Fruit fly (Drosophila melanogaster) whole organism, embryonic: ENCODE data around the gene gish.

Source experiments
- Adf1 ChIP-seq: fragments of 200-800 bp; sonication (Bioruptor generic); IDR thresholded peaks from 2 replicates; pipeline ENCODE4 v1.3.6; 2022; ENCODE audit warnings: missing biosample characterization, missing genetic modification characterization
- Bdp1 ChIP-seq: fragments of 200-800 bp; sonication (Bioruptor generic); optimal IDR thresholded peaks from 3 replicates; lab custom pipeline; 2016; ENCODE audit warnings: missing biosample characterization, missing genetic modification characterization
- CG10959 ChIP-seq: fragments of 200-800 bp; sonication (Bioruptor generic); IDR thresholded peaks from 2 replicates; pipeline ENCODE4 v1.3.6; 2022; ENCODE audit warnings: missing biosample characterization, missing genetic modification characterization
- CG13624 ChIP-seq: fragments of 200-800 bp; sonication (Bioruptor generic); optimal IDR thresholded peaks from 2 replicates; lab custom pipeline; 2016; ENCODE audit warnings: missing biosample characterization, missing genetic modification characterization
- CG14710 ChIP-seq: fragments of 200-800 bp; sonication (Bioruptor generic); optimal IDR thresholded peaks from 3 replicates; lab custom pipeline; 2019; ENCODE audit warnings: missing biosample characterization, mild to moderate bottlenecking, missing genetic modification characterization, moderate library complexity
- CG16863 ChIP-seq: fragments of 200-800 bp; sonication (Bioruptor generic); optimal IDR thresholded peaks from 3 replicates; lab custom pipeline; 2016; ENCODE audit warnings: missing biosample characterization, missing genetic modification characterization
- CG17385 ChIP-seq: fragments of 200-800 bp; sonication (Bioruptor generic); optimal IDR thresholded peaks from 3 replicates; lab custom pipeline; 2018; ENCODE audit warnings: missing biosample characterization, mild to moderate bottlenecking, missing genetic modification characterization
- CG18011 ChIP-seq: fragments of 200-800 bp; sonication (Bioruptor generic); optimal IDR thresholded peaks from 2 replicates; lab custom pipeline; 2017; ENCODE audit warnings: missing biosample characterization, missing genetic modification characterization, mild to moderate bottlenecking, moderate library complexity, missing genotype
- CG18262 ChIP-seq: fragments of 200-800 bp; optimal IDR thresholded peaks from 3 replicates; lab custom pipeline; 2019; ENCODE audit warnings: missing biosample characterization, mild to moderate bottlenecking, missing genetic modification characterization, moderate library complexity
- CG18476 ChIP-seq: fragments of 200-800 bp; sonication (Bioruptor generic); optimal IDR thresholded peaks from 2 replicates; lab custom pipeline; 2016; ENCODE audit warnings: missing biosample characterization, mild to moderate bottlenecking, missing genetic modification characterization
- CG18599 ChIP-seq: fragments of 200-800 bp; sonication (Bioruptor generic); optimal IDR thresholded peaks from 3 replicates; lab custom pipeline; 2017; ENCODE audit warnings: missing biosample characterization, missing genetic modification characterization, mild to moderate bottlenecking, moderate library complexity, missing genetic modification reagents
- CG32532 ChIP-seq: fragments of 200-800 bp; sonication (Bioruptor generic); IDR thresholded peaks from 2 replicates; pipeline ENCODE4 v1.3.6; 2022; ENCODE audit warnings: missing biosample characterization, missing genetic modification characterization
- CG3281 ChIP-seq: fragments of 200-800 bp; sonication (Bioruptor generic); optimal IDR thresholded peaks from 3 replicates; lab custom pipeline; 2017; ENCODE audit warnings: missing biosample characterization, mild to moderate bottlenecking, missing genetic modification characterization
- CG4360 ChIP-seq: fragments of 200-800 bp; sonication (Bioruptor generic); IDR thresholded peaks from 2 replicates; pipeline ENCODE4 v1.3.6; 2022; ENCODE audit warnings: missing biosample characterization, missing genetic modification characterization
- CG4707 ChIP-seq: fragments of 200-800 bp; sonication (Bioruptor generic); optimal IDR thresholded peaks from 2 replicates; lab custom pipeline; 2018; ENCODE audit warnings: missing biosample characterization, mild to moderate bottlenecking, missing genetic modification characterization, moderate library complexity
- CG4854 ChIP-seq: fragments of 200-800 bp; sonication (Bioruptor generic); optimal IDR thresholded peaks from 2 replicates; lab custom pipeline; 2016; ENCODE audit warnings: missing biosample characterization, missing genetic modification characterization, inconsistent platforms
- CG8765 ChIP-seq: fragments of 200-800 bp; sonication (Bioruptor generic); IDR thresholded peaks from 2 replicates; pipeline ENCODE4 v1.3.6; 2022; ENCODE audit warnings: missing biosample characterization, missing genetic modification characterization
- CG9215 ChIP-seq: fragments of 200-800 bp; sonication (Bioruptor generic); IDR thresholded peaks from 2 replicates; pipeline ENCODE4 v1.3.6; 2022; ENCODE audit warnings: missing biosample characterization, missing genetic modification characterization
- CG9817 ChIP-seq: fragments of 200-800 bp; sonication (Bioruptor generic); optimal IDR thresholded peaks from 2 replicates; lab custom pipeline; 2018; ENCODE audit warnings: missing biosample characterization, mild to moderate bottlenecking, missing genetic modification characterization, moderate library complexity
- CG9876 ChIP-seq: fragments of 200-800 bp; sonication (Bioruptor generic); optimal IDR thresholded peaks from 2 replicates; lab custom pipeline; 2016; ENCODE audit warnings: missing biosample characterization, missing genetic modification characterization
- Camta ChIP-seq: fragments of 200-800 bp; sonication (Bioruptor generic); optimal IDR thresholded peaks from 2 replicates; lab custom pipeline; 2016; ENCODE audit warnings: missing biosample characterization, missing genetic modification characterization
- Dll ChIP-seq: fragments of 200-800 bp; sonication (Bioruptor generic); IDR thresholded peaks from 4 replicates; pipeline ENCODE4 v1.3.6; 2022; ENCODE audit warnings: missing biosample characterization, missing genetic modification characterization; ENCODE audit not compliant: partially characterized antibody
- Dref ChIP-seq: fragments of 200-800 bp; sonication (Bioruptor generic); IDR thresholded peaks from 2 replicates; pipeline ENCODE4 v1.3.6; 2022; ENCODE audit warnings: missing biosample characterization, missing genetic modification characterization
- Elba2 ChIP-seq: fragments of 200-800 bp; sonication (Bioruptor generic); optimal IDR thresholded peaks from 3 replicates; lab custom pipeline; 2016; ENCODE audit warnings: missing biosample characterization, missing genetic modification characterization
- Lim3 ChIP-seq: fragments of 200-800 bp; sonication (Bioruptor generic); IDR thresholded peaks from 2 replicates; pipeline ENCODE4 v1.3.6; 2022; ENCODE audit warnings: missing biosample characterization, missing genetic modification characterization
- MESR4 ChIP-seq: fragments of 200-800 bp; sonication (Bioruptor generic); optimal IDR thresholded peaks from 2 replicates; lab custom pipeline; 2018; ENCODE audit warnings: missing biosample characterization, mild to moderate bottlenecking, missing genetic modification characterization, moderate library complexity
- Max ChIP-seq: fragments of 200-800 bp; sonication (Bioruptor generic); optimal IDR thresholded peaks from 2 replicates; lab custom pipeline; 2016; ENCODE audit warnings: missing biosample characterization, mild to moderate bottlenecking, missing genetic modification characterization
- Med ChIP-seq: fragments of 200-800 bp; sonication (Bioruptor generic); peaks from one replicate; lab custom pipeline; 2016; ENCODE audit warnings: missing biosample characterization, missing genetic modification characterization, mild to moderate bottlenecking, inconsistent platforms, moderate library complexity
- Meics ChIP-seq: fragments of 200-800 bp; sonication (Bioruptor generic); optimal IDR thresholded peaks from 2 replicates; lab custom pipeline; 2017; ENCODE audit warnings: missing biosample characterization, mild to moderate bottlenecking, missing genetic modification characterization
- PHDP ChIP-seq: fragments of 200-800 bp; sonication (Bioruptor generic); optimal IDR thresholded peaks from 3 replicates; lab custom pipeline; 2018; ENCODE audit warnings: missing biosample characterization, mild to moderate bottlenecking, missing genetic modification characterization, moderate library complexity
- Scr ChIP-seq: fragments of 200-800 bp; sonication (Bioruptor generic); IDR thresholded peaks from 2 replicates; pipeline ENCODE4 v1.3.6; 2022; ENCODE audit warnings: missing biosample characterization, missing genetic modification characterization; ENCODE audit not compliant: partially characterized antibody
- Sin3A ChIP-seq: fragments of >200 bp; optimal IDR thresholded peaks from 2 replicates; lab custom pipeline; 2018
- az2 ChIP-seq: fragments of 200-800 bp; sonication (Bioruptor generic); optimal IDR thresholded peaks from 3 replicates; lab custom pipeline; 2016; ENCODE audit warnings: missing biosample characterization, missing genetic modification characterization
- dpn ChIP-seq, 2 experiments: fragments of 200-800 bp; sonication (Bioruptor generic); optimal IDR thresholded peaks; 3 replicates each; lab custom pipeline; 2016; ENCODE audit warnings: missing biosample characterization in 2 of 2, missing genetic modification characterization in 2 of 2
- ems ChIP-seq: fragments of 200-800 bp; sonication (Bioruptor generic); optimal IDR thresholded peaks from 3 replicates; lab custom pipeline; 2016; ENCODE audit warnings: missing biosample characterization, missing genetic modification characterization
- fd102C ChIP-seq: fragments of 200-800 bp; sonication (Bioruptor generic); optimal IDR thresholded peaks from 2 replicates; lab custom pipeline; 2018; ENCODE audit warnings: missing biosample characterization, mild to moderate bottlenecking, missing genetic modification characterization, moderate library complexity
- fu2 ChIP-seq: fragments of 200-800 bp; sonication (Bioruptor generic); optimal IDR thresholded peaks from 2 replicates; lab custom pipeline; 2016; ENCODE audit warnings: missing biosample characterization, missing genetic modification characterization
- gem ChIP-seq: fragments of 200-800 bp; sonication (Bioruptor generic); optimal IDR thresholded peaks from 2 replicates; lab custom pipeline; 2019; ENCODE audit warnings: missing biosample characterization, mild to moderate bottlenecking, missing genetic modification characterization, moderate library complexity
- gfzf ChIP-seq: fragments of 200-800 bp; sonication (Bioruptor generic); optimal IDR thresholded peaks from 2 replicates; lab custom pipeline; 2016; ENCODE audit warnings: missing biosample characterization, mild to moderate bottlenecking, missing genetic modification characterization, moderate library complexity
- gt ChIP-seq: fragments of 200-800 bp; sonication (Bioruptor generic); IDR thresholded peaks from 2 replicates; pipeline ENCODE4 v1.3.6; 2022; ENCODE audit warnings: missing biosample characterization, missing genetic modification characterization
- jumu ChIP-seq: fragments of 200-800 bp; sonication (Bioruptor generic); optimal IDR thresholded peaks from 3 replicates; lab custom pipeline; 2016; ENCODE audit warnings: missing biosample characterization, missing genetic modification characterization
- kah ChIP-seq: fragments of 200-800 bp; sonication (Bioruptor generic); optimal IDR thresholded peaks from 2 replicates; lab custom pipeline; 2018; ENCODE audit warnings: missing biosample characterization, mild to moderate bottlenecking, missing genetic modification characterization
- mirr ChIP-seq: fragments of 200-800 bp; sonication (Bioruptor generic); optimal IDR thresholded peaks from 3 replicates; lab custom pipeline; 2018; ENCODE audit warnings: missing biosample characterization, mild to moderate bottlenecking, missing genetic modification characterization
- nmo ChIP-seq: fragments of 200-800 bp; sonication (Bioruptor generic); optimal IDR thresholded peaks from 2 replicates; lab custom pipeline; 2018; ENCODE audit warnings: missing biosample characterization, mild to moderate bottlenecking, missing genetic modification characterization, moderate library complexity
- otp ChIP-seq: fragments of 200-800 bp; sonication (Bioruptor generic); IDR thresholded peaks from 3 replicates; pipeline ENCODE4, ENCODE4 v1.3.6; 2022; ENCODE audit warnings: missing biosample characterization, missing genetic modification characterization
- p53 ChIP-seq: fragments of 200-800 bp; sonication (Bioruptor generic); optimal IDR thresholded peaks from 2 replicates; lab custom pipeline; 2016; ENCODE audit warnings: missing biosample characterization, missing genetic modification characterization
- pum ChIP-seq: fragments of 200-800 bp; sonication (Bioruptor generic); optimal IDR thresholded peaks from 2 replicates; lab custom pipeline; 2016; ENCODE audit warnings: missing biosample characterization, missing genetic modification characterization
- ranshi ChIP-seq: fragments of 200-800 bp; sonication (Bioruptor generic); IDR thresholded peaks from 2 replicates; pipeline ENCODE4 v1.3.6; 2022; ENCODE audit warnings: missing biosample characterization, missing genetic modification characterization
- tio ChIP-seq: fragments of 200-800 bp; sonication (Bioruptor generic); optimal IDR thresholded peaks from 2 replicates; lab custom pipeline; 2017; ENCODE audit warnings: missing biosample characterization, missing genetic modification characterization, inconsistent platforms
- trem ChIP-seq: fragments of 200-800 bp; optimal IDR thresholded peaks from 3 replicates; lab custom pipeline; 2019; ENCODE audit warnings: missing biosample characterization, mild to moderate bottlenecking, missing genetic modification characterization, moderate library complexity
- zen2 ChIP-seq: fragments of 200-800 bp; sonication (Bioruptor generic); IDR thresholded peaks from 3 replicates; pipeline ENCODE4 v1.3.6; 2022; ENCODE audit warnings: missing biosample characterization, missing genetic modification characterization; ENCODE audit not compliant: partially characterized antibody

The gish gene

DNA sequence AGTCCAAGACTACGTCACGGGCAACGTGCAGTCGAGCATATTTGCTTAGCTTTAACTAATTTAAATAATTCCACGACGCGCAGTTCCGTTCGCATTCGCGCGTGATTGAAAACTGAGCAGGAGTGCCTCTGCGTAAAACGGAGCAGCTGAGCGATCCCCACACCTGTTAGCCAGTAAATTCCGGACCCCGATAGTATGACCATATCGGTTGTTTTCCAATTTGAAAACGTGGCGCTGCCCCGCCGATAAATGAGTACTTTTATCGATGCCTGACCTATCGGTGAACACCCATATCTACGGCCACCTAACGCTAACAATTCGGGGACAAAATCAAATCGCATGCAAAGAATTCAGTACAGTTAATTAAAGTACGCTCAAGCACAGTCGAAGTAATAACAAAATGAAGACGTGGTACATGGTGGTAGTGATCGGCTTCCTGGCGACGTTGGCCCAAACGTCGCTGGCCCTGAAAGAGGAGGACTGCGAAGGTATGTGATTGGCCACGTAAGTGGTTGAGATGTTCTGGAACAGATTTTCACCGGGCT is 76.9 kb downstream of the gish start, which contains the start of the genes CG14879 and Manf (continued):
- TF ChIP-seq Meics (GFP tag; lab: Kevin White, UChicago) (peak; percentile 4), Scr (peak; percentile 49; the same call in 1 of the 2 replicates), CG18599 (GFP tag; lab: Kevin White, UChicago) (no peak), pum (GFP tag; lab: Kevin White, UChicago) (no peak), CG13624 (GFP tag; lab: Kevin White, UChicago) (peak; percentile 27), otp (GFP tag; lab: Robert Waterston, UW) (no peak; the same call in 2 of the 3 replicates), Camta (no peak), jumu (GFP tag; lab: Kevin White, UChicago) (no peak), fu2 (GFP tag; lab: Kevin White, UChicago) (no peak), gem (tag; lab: Kevin White, UChicago) (peak; percentile 85), CG4854 (GFP tag; lab: Kevin White, UChicago) (no peak), CG18262 (tag; lab: Kevin White, UChicago) (no peak), CG32532 (GFP tag; lab: Robert Waterston, UW) (peak; percentile 51), CG18476 (GFP tag; lab: Kevin White, UChicago) (no peak), ranshi (GFP tag; lab: Robert Waterston, UW) (0 out of 2 replicates have a peak, but pooled peaks have one; percentile 4), CG8765 (no peak), Sin3A (lab: Kevin White, UChicago) (peak; percentile 1), nmo (GFP tag; lab: Kevin White, UChicago) (peak; percentile 8), gt (GFP tag; lab: Robert Waterston, UW) (no peak), Dref (peak; percentile 87), kah (GFP tag; lab: Kevin White, UChicago) (peak; percentile 92), CG9215 (GFP tag; lab: Robert Waterston, UW) (no peak), p53 (GFP tag; lab: Kevin White, UChicago) (no peak), tio (no peak), mirr (GFP tag; lab: Kevin White, UChicago) (peak; percentile 6), Bdp1 (GFP tag; lab: Kevin White, UChicago) (no peak), CG3281 (GFP tag; lab: Kevin White, UChicago) (peak; percentile 5), ems (no peak), CG17385 (peak; percentile 8), zen2 (GFP tag; lab: Robert Waterston, UW) (0 out of 3 replicates have a peak, but pooled peaks have one; percentile 4), Med (GFP tag; lab: Kevin White, UChicago) (peak; percentile 84), MESR4 (GFP tag; lab: Kevin White, UChicago) (peak; percentile 85), trem (tag; lab: Kevin White, UChicago) (peak; percentile 62), CG9876 (GFP tag; lab: Kevin White, UChicago) (no peak), CG16863 (GFP tag; lab: Kevin White, UChicago) (peak; percentile 100), CG4707 (GFP tag; lab: Kevin White, UChicago) (no peak), Max (GFP tag; lab: Kevin White, UChicago) (no peak), Elba2 (GFP tag; lab: Kevin White, UChicago) (peak; percentile 67), CG14710 (tag; lab: Kevin White, UChicago) (peak; percentile 16), CG9817 (no peak), Lim3 (GFP tag; lab: Robert Waterston, UW) (no peak), Dll (GFP tag; lab: Robert Waterston, UW) (peak; percentile 59; the same call in 1 of the 4 replicates), dpn (GFP tag; optimal IDR thresholded peaks at IDR 0.05; lab: Kevin White, UChicago) (no peak), Adf1 (GFP tag; lab: Robert Waterston, UW) (peak; percentile 10; the same call in 1 of the 2 replicates), CG4360 (GFP tag; lab: Robert Waterston, UW) (no peak), fd102C (GFP tag; lab: Kevin White, UChicago) (no peak), CG10959 (GFP tag; lab: Robert Waterston, UW) (no peak), gfzf (GFP tag; lab: Kevin White, UChicago) (peak; percentile 69), az2 (no peak), PHDP (tag; lab: Kevin White, UChicago) (no peak), CG18011 (no peak)
